Worm (Caenorhabditis elegans) whole organism, early embryonic: ENCODE results near the gene K10C2.12.

ENCODE experiments used
- B0310.2 ChIP-seq: sonication (generic microtip); optimal IDR thresholded peaks from 2 replicates; lab custom pipeline; 2016; ENCODE audit warnings: mild to moderate bottlenecking, missing genetic modification characterization, missing compliant biosample characterization
- ama-1 ChIP-seq: fragments of 150-350 bp; optimal IDR thresholded peaks from 2 replicates; lab custom pipeline; 2014
- ceh-13 ChIP-seq: fragments of 200-800 bp; sonication (Bioruptor generic); optimal IDR thresholded peaks from 2 replicates; lab custom pipeline; 2018; ENCODE audit warnings: mild to moderate bottlenecking, missing genetic modification characterization, missing compliant biosample characterization
- ceh-36 ChIP-seq: sonication (generic microtip); optimal IDR thresholded peaks from 2 replicates; lab custom pipeline; 2016; ENCODE audit warnings: missing genetic modification characterization, inconsistent platforms, missing compliant biosample characterization
- ets-7 ChIP-seq: sonication (generic microtip); optimal IDR thresholded peaks from 2 replicates; lab custom pipeline; 2016; ENCODE audit warnings: missing genotype, missing genetic modification characterization, missing compliant biosample characterization
- flt-1 ChIP-seq: fragments of 200-800 bp; sonication (Bioruptor generic); IDR thresholded peaks from 2 replicates; pipeline ENCODE4 v1.3.6; 2022; ENCODE audit warnings: missing genetic modification characterization, missing compliant biosample characterization
- hmg-4 ChIP-seq: fragments of 200-800 bp; sonication (Bioruptor generic); optimal IDR thresholded peaks from 2 replicates; lab custom pipeline; 2018; ENCODE audit warnings: mild to moderate bottlenecking, missing genetic modification characterization, missing compliant biosample characterization
- hnd-1 ChIP-seq: sonication (generic microtip); optimal IDR thresholded peaks from 2 replicates; lab custom pipeline; 2016; ENCODE audit warnings: missing genetic modification characterization, missing compliant biosample characterization
- sea-1 ChIP-seq: fragments of 200-800 bp; sonication (Bioruptor generic); conservative IDR thresholded peaks from 2 replicates; pipeline ENCODE4 v1.3.6; 2022; ENCODE audit warnings: missing genetic modification characterization, missing compliant biosample characterization
- tbx-11 ChIP-seq: fragments of 200-800 bp; sonication (Bioruptor generic); IDR thresholded peaks from 2 replicates; pipeline ENCODE4 v1.3.6; 2022; ENCODE audit warnings: missing genetic modification characterization, missing compliant biosample characterization
- tbx-37 ChIP-seq: fragments of 200-800 bp; sonication (Bioruptor generic); conservative IDR thresholded peaks from 2 replicates; pipeline ENCODE4 v1.3.6; 2022; ENCODE audit warnings: missing genetic modification reagents, missing genetic modification characterization, missing compliant biosample characterization

ce11 chrX:6391491-6391890 lies 29.1 kb downstream of the K10C2.12 start, which contains the start of gene igcm-2:
- TF ChIP-seq ama-1 (no peak), flt-1 (GFP tag; lab: Robert Waterston, UW) (no peak), ceh-13 (GFP tag; lab: Kevin White, UChicago) (no peak), tbx-37 (no peak), sea-1 (no peak), tbx-11 (no peak), hmg-4 (GFP tag; lab: Kevin White, UChicago) (no peak), hnd-1 (tag; lab: Kevin White, UChicago) (no peak), B0310.2 (tag; lab: Kevin White, UChicago) (no peak), ceh-36 (tag; lab: Kevin White, UChicago) (no peak), ets-7 (tag; lab: Kevin White, UChicago) (no peak)
